Fruit fly (Drosophila melanogaster) whole organism, embryonic: ENCODE measurements around the gene CheB98a.
A peak's percentile ranks its signal among the peaks of the same experiment; 100 is the strongest.

Source experiments
- Ada2b ChIP-seq: fragments of 200-800 bp; sonication (Bioruptor generic); IDR thresholded peaks from 2 replicates; pipeline ENCODE4 v1.3.6; 2022; ENCODE audit warnings: missing biosample characterization, missing genetic modification characterization
- Asciz ChIP-seq: fragments of 200-800 bp; sonication (Bioruptor generic); optimal IDR thresholded peaks from 2 replicates; lab custom pipeline; 2017; ENCODE audit warnings: missing biosample characterization, mild to moderate bottlenecking, missing genetic modification characterization, missing genetic modification reagents
- Atf3 ChIP-seq: fragments of 200-800 bp; sonication (Bioruptor generic); optimal IDR thresholded peaks from 3 replicates; lab custom pipeline; 2016; ENCODE audit warnings: missing biosample characterization, missing genetic modification characterization
- Atf6 ChIP-seq: fragments of 200-800 bp; sonication (Bioruptor generic); IDR thresholded peaks from 2 replicates; pipeline ENCODE4 v1.3.6; 2022; ENCODE audit warnings: missing biosample characterization, missing genetic modification characterization
- B-H1 ChIP-seq: fragments of 200-800 bp; sonication (Bioruptor generic); IDR thresholded peaks from 3 replicates; pipeline ENCODE4 v1.3.6; 2022; ENCODE audit warnings: missing biosample characterization, missing genetic modification characterization
- B-H2 ChIP-seq: fragments of 200-800 bp; sonication (Bioruptor generic); optimal IDR thresholded peaks from 2 replicates; lab custom pipeline; 2018; ENCODE audit warnings: missing biosample characterization, mild to moderate bottlenecking, missing genetic modification characterization
- BtbVII ChIP-seq: fragments of 200-800 bp; sonication (Bioruptor generic); optimal IDR thresholded peaks from 3 replicates; lab custom pipeline; 2017; ENCODE audit warnings: missing biosample characterization, mild to moderate bottlenecking, missing genetic modification characterization
- CG11456 ChIP-seq: fragments of 200-800 bp; sonication (Bioruptor generic); IDR thresholded peaks from 3 replicates; pipeline ENCODE4 v1.3.6; 2022; ENCODE audit warnings: missing biosample characterization, missing genetic modification characterization
- CG11560 ChIP-seq: fragments of 200-800 bp; sonication (Bioruptor generic); IDR thresholded peaks from 3 replicates; pipeline ENCODE4 v1.3.6; 2022; ENCODE audit warnings: missing biosample characterization, missing genetic modification characterization
- CG11723 ChIP-seq: fragments of 200-800 bp; sonication (Bioruptor generic); optimal IDR thresholded peaks from 2 replicates; lab custom pipeline; 2017; ENCODE audit warnings: missing biosample characterization, mild to moderate bottlenecking, missing genetic modification characterization
- CG12391 ChIP-seq: fragments of 200-800 bp; sonication (Bioruptor generic); optimal IDR thresholded peaks from 3 replicates; lab custom pipeline; 2018; ENCODE audit warnings: missing biosample characterization, mild to moderate bottlenecking, missing genetic modification characterization, moderate library complexity
- CG13624 ChIP-seq: fragments of 200-800 bp; sonication (Bioruptor generic); optimal IDR thresholded peaks from 2 replicates; lab custom pipeline; 2016; ENCODE audit warnings: missing biosample characterization, missing genetic modification characterization
- CG16813 ChIP-seq: fragments of 200-800 bp; sonication (Bioruptor generic); IDR thresholded peaks from 3 replicates; pipeline ENCODE4 v1.3.6; 2022; ENCODE audit warnings: missing biosample characterization, missing genetic modification characterization; ENCODE audit not compliant: partially characterized antibody
- CG17359 ChIP-seq: fragments of 200-800 bp; sonication (Bioruptor generic); optimal IDR thresholded peaks from 3 replicates; lab custom pipeline; 2018; ENCODE audit warnings: missing biosample characterization, mild to moderate bottlenecking, missing genetic modification characterization, moderate library complexity
- CG2129 ChIP-seq: fragments of 200-800 bp; sonication (Bioruptor generic); IDR thresholded peaks from 2 replicates; pipeline ENCODE4 v1.3.6; 2022; ENCODE audit warnings: missing biosample characterization, missing genetic modification characterization; ENCODE audit not compliant: partially characterized antibody
- CG32767 ChIP-seq: fragments of 200-800 bp; sonication (Bioruptor generic); IDR thresholded peaks from 2 replicates; pipeline ENCODE4 v1.3.6; 2022; ENCODE audit warnings: missing biosample characterization, missing genetic modification characterization
- CG3281 ChIP-seq: fragments of 200-800 bp; sonication (Bioruptor generic); optimal IDR thresholded peaks from 3 replicates; lab custom pipeline; 2017; ENCODE audit warnings: missing biosample characterization, mild to moderate bottlenecking, missing genetic modification characterization
- CG33213 ChIP-seq: fragments of 200-800 bp; sonication (Bioruptor generic); optimal IDR thresholded peaks from 3 replicates; lab custom pipeline; 2016; ENCODE audit warnings: missing biosample characterization, missing genetic modification characterization
- CG42726 ChIP-seq: fragments of 200-800 bp; sonication (Bioruptor generic); IDR thresholded peaks from 2 replicates; pipeline ENCODE4 v1.3.6; 2022; ENCODE audit warnings: missing biosample characterization, missing genetic modification characterization; ENCODE audit not compliant: partially characterized antibody
- CG4360 ChIP-seq: fragments of 200-800 bp; sonication (Bioruptor generic); IDR thresholded peaks from 2 replicates; pipeline ENCODE4 v1.3.6; 2022; ENCODE audit warnings: missing biosample characterization, missing genetic modification characterization
- CG5953 ChIP-seq: fragments of 200-800 bp; sonication (Bioruptor generic); IDR thresholded peaks from 2 replicates; pipeline ENCODE4 v1.3.6; 2022; ENCODE audit warnings: missing biosample characterization, missing genetic modification characterization
- CG7963 ChIP-seq: fragments of 200-800 bp; sonication (Bioruptor generic); IDR thresholded peaks from 3 replicates; pipeline ENCODE4 v1.3.6; 2022; ENCODE audit warnings: missing biosample characterization, missing genetic modification characterization; ENCODE audit not compliant: partially characterized antibody
- CG8281 ChIP-seq: fragments of 200-800 bp; sonication (Bioruptor generic); optimal IDR thresholded peaks from 2 replicates; lab custom pipeline; 2018; ENCODE audit warnings: missing biosample characterization, mild to moderate bottlenecking, missing genetic modification characterization, moderate library complexity
- CG8478 ChIP-seq: fragments of >200 bp; optimal IDR thresholded peaks from 2 replicates; lab custom pipeline; 2018
- Camta ChIP-seq: fragments of 200-800 bp; sonication (Bioruptor generic); optimal IDR thresholded peaks from 2 replicates; lab custom pipeline; 2016; ENCODE audit warnings: missing biosample characterization, missing genetic modification characterization
- Doc2 ChIP-seq: fragments of 200-800 bp; sonication (Bioruptor generic); IDR thresholded peaks from 2 replicates; pipeline ENCODE4 v1.3.6; 2022; ENCODE audit warnings: missing biosample characterization, missing genetic modification characterization
- Drgx ChIP-seq: fragments of 200-800 bp; sonication (Bioruptor generic); IDR thresholded peaks from 2 replicates; pipeline ENCODE4 v1.3.6; 2022; ENCODE audit warnings: missing biosample characterization, missing genetic modification characterization
- HHEX ChIP-seq: fragments of 200-800 bp; sonication (Bioruptor generic); optimal IDR thresholded peaks from 3 replicates; lab custom pipeline; 2017; ENCODE audit warnings: missing biosample characterization, mild to moderate bottlenecking, missing genetic modification characterization, missing genetic modification reagents
- Hand ChIP-seq: fragments of 200-800 bp; sonication (Bioruptor generic); optimal IDR thresholded peaks from 2 replicates; lab custom pipeline; 2017; ENCODE audit warnings: mild to moderate bottlenecking, missing biosample characterization, missing genetic modification reagents, missing genetic modification characterization
- Hmr ChIP-seq: fragments of 200-800 bp; sonication (Bioruptor generic); optimal IDR thresholded peaks from 3 replicates; lab custom pipeline; 2017; ENCODE audit warnings: mild to moderate bottlenecking, missing biosample characterization, missing genetic modification reagents, missing genetic modification characterization
- Hr51 ChIP-seq, 2 experiments: fragments of 200-800 bp; sonication (Bioruptor generic); optimal IDR thresholded peaks; 2 replicates in 1 of 2; 3 replicates in 1 of 2; lab custom pipeline; 2016 to 2018; ENCODE audit warnings: missing biosample characterization in 2 of 2, missing genetic modification characterization in 2 of 2, mild to moderate bottlenecking in 1 of 2, moderate library complexity in 1 of 2
- Lpt ChIP-seq: fragments of >200 bp; optimal IDR thresholded peaks from 2 replicates; lab custom pipeline; 2018; ENCODE audit warnings: missing biosample characterization, missing genetic modification characterization
- MBD-R2 ChIP-seq: fragments of 200-800 bp; sonication (Bioruptor generic); IDR thresholded peaks from 2 replicates; pipeline ENCODE4 v1.3.6; 2022; ENCODE audit warnings: missing biosample characterization, missing genetic modification characterization
- Max ChIP-seq: fragments of 200-800 bp; sonication (Bioruptor generic); optimal IDR thresholded peaks from 2 replicates; lab custom pipeline; 2016; ENCODE audit warnings: missing biosample characterization, mild to moderate bottlenecking, missing genetic modification characterization
- Nf-YC ChIP-seq: fragments of 200-800 bp; optimal IDR thresholded peaks from 3 replicates; lab custom pipeline; 2019; ENCODE audit warnings: missing biosample characterization, mild to moderate bottlenecking, missing genetic modification characterization, moderate library complexity
- Poxn ChIP-seq: fragments of 200-800 bp; sonication (Bioruptor generic); IDR thresholded peaks from 2 replicates; pipeline ENCODE4 v1.3.6; 2022; ENCODE audit warnings: missing biosample characterization, missing genetic modification characterization
- Spps ChIP-seq: fragments of 200-800 bp; sonication (Bioruptor generic); optimal IDR thresholded peaks from 2 replicates; lab custom pipeline; 2018; ENCODE audit warnings: missing biosample characterization, mild to moderate bottlenecking, missing genetic modification characterization
- Tbp ChIP-seq: fragments of >200 bp; optimal IDR thresholded peaks from 2 replicates; lab custom pipeline; 2018; ENCODE audit warnings: missing biosample characterization, missing genetic modification characterization
- bab2 ChIP-seq: fragments of 200-800 bp; sonication (Bioruptor generic); optimal IDR thresholded peaks from 2 replicates; lab custom pipeline; 2016; ENCODE audit warnings: missing biosample characterization, missing genetic modification characterization
- btn ChIP-seq: fragments of 200-800 bp; sonication (Bioruptor generic); optimal IDR thresholded peaks from 2 replicates; lab custom pipeline; 2016; ENCODE audit warnings: missing biosample characterization, missing genetic modification characterization
- danr ChIP-seq: fragments of 200-800 bp; sonication (Bioruptor generic); IDR thresholded peaks from 2 replicates; pipeline ENCODE4 v1.3.6; 2022; ENCODE audit warnings: missing biosample characterization, missing genetic modification characterization
- fd64A ChIP-seq: fragments of 200-800 bp; sonication (Bioruptor generic); optimal IDR thresholded peaks from 3 replicates; lab custom pipeline; 2018; ENCODE audit warnings: missing biosample characterization, mild to moderate bottlenecking, missing genetic modification characterization
- fd96Cb ChIP-seq: fragments of 200-800 bp; sonication (Bioruptor generic); optimal IDR thresholded peaks from 2 replicates; lab custom pipeline; 2018; ENCODE audit warnings: missing biosample characterization, mild to moderate bottlenecking, missing genetic modification characterization, moderate library complexity
- gem ChIP-seq: fragments of 200-800 bp; sonication (Bioruptor generic); optimal IDR thresholded peaks from 2 replicates; lab custom pipeline; 2019; ENCODE audit warnings: missing biosample characterization, mild to moderate bottlenecking, missing genetic modification characterization, moderate library complexity
- her ChIP-seq: fragments of 200-800 bp; sonication (Bioruptor generic); optimal IDR thresholded peaks from 2 replicates; lab custom pipeline; 2016; ENCODE audit warnings: missing biosample characterization, missing genetic modification characterization
- p53 ChIP-seq: fragments of 200-800 bp; sonication (Bioruptor generic); optimal IDR thresholded peaks from 2 replicates; lab custom pipeline; 2016; ENCODE audit warnings: missing biosample characterization, missing genetic modification characterization
- psq ChIP-seq: fragments of 200-800 bp; sonication (Bioruptor generic); optimal IDR thresholded peaks from 2 replicates; lab custom pipeline; 2017; ENCODE audit warnings: missing biosample characterization, missing genetic modification characterization
- ranshi ChIP-seq: fragments of 200-800 bp; sonication (Bioruptor generic); IDR thresholded peaks from 2 replicates; pipeline ENCODE4 v1.3.6; 2022; ENCODE audit warnings: missing biosample characterization, missing genetic modification characterization
- sens ChIP-seq: fragments of 200-800 bp; sonication (Bioruptor generic); peaks from one replicate; lab custom pipeline; 2016; ENCODE audit warnings: missing biosample characterization, missing genetic modification characterization
- slbo ChIP-seq: fragments of 200-800 bp; sonication (Bioruptor generic); IDR thresholded peaks from 2 replicates; pipeline ENCODE4 v1.3.6; 2022; ENCODE audit warnings: missing biosample characterization, missing genetic modification characterization
- stwl ChIP-seq: fragments of 200-800 bp; sonication (Bioruptor generic); optimal IDR thresholded peaks from 3 replicates; lab custom pipeline; 2018; ENCODE audit warnings: missing biosample characterization, mild to moderate bottlenecking, missing genetic modification characterization, moderate library complexity
- trem ChIP-seq: fragments of 200-800 bp; optimal IDR thresholded peaks from 3 replicates; lab custom pipeline; 2019; ENCODE audit warnings: missing biosample characterization, mild to moderate bottlenecking, missing genetic modification characterization, moderate library complexity
- unpg ChIP-seq: fragments of 200-800 bp; sonication (Bioruptor generic); optimal IDR thresholded peaks from 3 replicates; lab custom pipeline; 2018; ENCODE audit warnings: missing biosample characterization, mild to moderate bottlenecking, missing genetic modification characterization, moderate library complexity

CheB98a gene

dm6 chr3R:28830746-28831145 lies 24.2 kb downstream of the CheB98a start (continued):
- no peak for TF ChIP-seq B-H1 (GFP tag; lab: Robert Waterston, UW)
- TF ChIP-seq CG3281 (GFP tag; lab: Kevin White, UChicago), result no peak
- no peak for TF ChIP-seq CG8478 (lab: Kevin White, UChicago)
- no peak for TF ChIP-seq CG11560
- no peak for TF ChIP-seq Spps
- no peak for TF ChIP-seq Tbp (GFP tag; lab: Kevin White, UChicago)
- TF ChIP-seq CG13624 (GFP tag; lab: Kevin White, UChicago), result no peak
- no peak for TF ChIP-seq CG4360 (GFP tag; lab: Robert Waterston, UW)
- peak; percentile 0 for TF ChIP-seq CG12391 (tag; lab: Kevin White, UChicago)
- TF ChIP-seq CG8281, result no peak
- TF ChIP-seq MBD-R2 (GFP tag; lab: Robert Waterston, UW), result no peak
- TF ChIP-seq Atf3 (GFP tag; lab: Kevin White, UChicago), result no peak
- TF ChIP-seq fd64A (GFP tag; lab: Kevin White, UChicago), result no peak
- TF ChIP-seq HHEX, result no peak
- TF ChIP-seq Ada2b, result peak; percentile 34
- TF ChIP-seq Poxn (GFP tag; lab: Robert Waterston, UW), result no peak
- TF ChIP-seq Doc2 (GFP tag; lab: Robert Waterston, UW), result no peak
- TF ChIP-seq CG2129 (GFP tag; lab: Robert Waterston, UW), result no peak
- peak; percentile 28 for TF ChIP-seq slbo (GFP tag; lab: Robert Waterston, UW)
- peak in 1 of 2 experiments; percentile 47 for TF ChIP-seq Hr51 (GFP tag; optimal IDR thresholded peaks at IDR 0.05; lab: Kevin White, UChicago)
- TF ChIP-seq CG33213 (GFP tag; lab: Kevin White, UChicago), result no peak
- TF ChIP-seq CG11456 (GFP tag; lab: Robert Waterston, UW), result no peak
- no peak for TF ChIP-seq CG42726
- TF ChIP-seq her, result no peak
- no peak for TF ChIP-seq bab2
- no peak for TF ChIP-seq stwl (tag; lab: Kevin White, UChicago)
- no peak for TF ChIP-seq Max (GFP tag; lab: Kevin White, UChicago)
- TF ChIP-seq Atf6 (GFP tag; lab: Robert Waterston, UW), result no peak
- TF ChIP-seq Hmr (GFP tag; lab: Kevin White, UChicago), result peak; percentile 9
- no peak for TF ChIP-seq CG32767
- no peak for TF ChIP-seq trem
- no peak for TF ChIP-seq Drgx (GFP tag; lab: Robert Waterston, UW)
- no peak for TF ChIP-seq CG5953 (GFP tag; lab: Robert Waterston, UW)
- TF ChIP-seq Nf-YC (tag; lab: Kevin White, UChicago), result no peak
- no peak for TF ChIP-seq CG16813
- no peak for TF ChIP-seq Lpt
- TF ChIP-seq CG11723 (GFP tag; lab: Kevin White, UChicago), result no peak
- no peak for TF ChIP-seq ranshi (GFP tag; lab: Robert Waterston, UW)
- TF ChIP-seq danr (GFP tag; lab: Robert Waterston, UW), result no peak
- no peak for TF ChIP-seq psq (GFP tag; lab: Kevin White, UChicago)
- no peak for TF ChIP-seq Hand (GFP tag; lab: Kevin White, UChicago)
- TF ChIP-seq fd96Cb (tag; lab: Kevin White, UChicago), result no peak
- TF ChIP-seq btn (GFP tag; lab: Kevin White, UChicago), result no peak
- peak; percentile 30 for TF ChIP-seq unpg (GFP tag; lab: Kevin White, UChicago)
- TF ChIP-seq CG7963, result no peak
- no peak for TF ChIP-seq Asciz
- no peak for TF ChIP-seq p53 (GFP tag; lab: Kevin White, UChicago)
- no peak for TF ChIP-seq Camta (GFP tag; lab: Kevin White, UChicago)
- TF ChIP-seq CG17359 (tag; lab: Kevin White, UChicago), result peak; percentile 39
- peak; percentile 46 for TF ChIP-seq sens (GFP tag; lab: Kevin White, UChicago)
- TF ChIP-seq gem (tag; lab: Kevin White, UChicago), result no peak
- no peak for TF ChIP-seq B-H2
- TF ChIP-seq BtbVII, result no peak
